Worm (Caenorhabditis elegans) whole organism, L1 larva: Measurements from ENCODE around the gene C48B4.9.

ENCODE experiments used
- ceh-82 ChIP-seq, 3 experiments: fragments of 150-350 bp in 1 of 3; sonication (generic microtip) in 2 of 3; optimal IDR thresholded peaks; 2 replicates each; lab custom pipeline; 2014 to 2017; ENCODE audit warnings: missing biosample characterization in 3 of 3, missing genetic modification characterization in 3 of 3
- nhr-20 ChIP-seq: sonication (generic microtip); optimal IDR thresholded peaks from 2 replicates; lab custom pipeline; 2016; ENCODE audit warnings: mild to moderate bottlenecking, missing genetic modification characterization, missing compliant biosample characterization
- nhr-237 ChIP-seq: fragments of 150-350 bp; optimal IDR thresholded peaks from 2 replicates; lab custom pipeline; 2014; ENCODE audit warnings: missing biosample characterization, missing genetic modification characterization

- TF ChIP-seq ceh-82 (tag; optimal IDR thresholded peaks at IDR 0.05; lab: Kevin White, UChicago) (no peak), nhr-237 (no peak), nhr-20 (tag; lab: Kevin White, UChicago) (no peak)
Measured at ce11 chrIII:9583224-9583623, 20.1 kb upstream of the C48B4.9 start.
